Worm (Caenorhabditis elegans): ENCODE measurements around the gene fshr-1.

- TF ChIP-seq med-1 (GFP tag; optimal IDR thresholded peaks at IDR 0.05; ENCODE audit: insufficient read depth) (no peak), cog-1 (tag; optimal IDR thresholded peaks at IDR 0.05) (no peak), flt-1 (GFP tag; IDR thresholded peaks at IDR 0.05) (no peak), T22C8.4 (GFP tag; IDR thresholded peaks at IDR 0.05) (no peak), klf-2 (GFP tag; conservative IDR thresholded peaks at IDR 0.05) (no peak), ref-1 (GFP tag; conservative IDR thresholded peaks at IDR 0.05) (no peak)
These were observed 32.8 kb downstream of the fshr-1 start, which contains the start of gene C50H2.7 for ce11 chrV:9922481-9922880.

Measured in whole organism, midembryonic.